Worm (Caenorhabditis elegans): Measurements from ENCODE around the gene F48D6.4.
A peak's percentile ranks its signal among the peaks of the same experiment; 100 is the strongest.

- TF ChIP-seq lin-39 (tag; optimal IDR thresholded peaks at IDR 0.05) (no peak), nhr-25 (tag; optimal IDR thresholded peaks at IDR 0.05) (no peak), fkh-10 (GFP tag; optimal IDR thresholded peaks at IDR 0.05) (no peak), nfya-1 (tag; optimal IDR thresholded peaks at IDR 0.05; ENCODE audit: insufficient read depth) (peak; percentile 94), nhr-12 (tag; optimal IDR thresholded peaks at IDR 0.05) (no peak), ztf-11 (tag; optimal IDR thresholded peaks at IDR 0.05) (no peak), elt-3 (tag; optimal IDR thresholded peaks at IDR 0.05) (no peak), egl-27 (tag; optimal IDR thresholded peaks at IDR 0.05) (no peak), lin-15B (tag; optimal IDR thresholded peaks at IDR 0.05) (peak; percentile 23), hmg-11 (tag; optimal IDR thresholded peaks at IDR 0.05) (no peak), lsy-12 (tag; optimal IDR thresholded peaks at IDR 0.05) (no peak), ZK546.5 (tag; optimal IDR thresholded peaks at IDR 0.05) (no peak), nhr-28 (tag; optimal IDR thresholded peaks at IDR 0.05) (no peak)
Observed at ce11 chrX:4222200-4222599, 24.8 kb downstream of the F48D6.4 start.
